Fruit fly (Drosophila melanogaster) whole organism, embryonic: Measurements from ENCODE around the gene CG34347.

Experiments
- Ada2b ChIP-seq: fragments of 200-800 bp; sonication (Bioruptor generic); IDR thresholded peaks from 2 replicates; pipeline ENCODE4 v1.3.6; 2022; ENCODE audit warnings: missing biosample characterization, missing genetic modification characterization
- Antp ChIP-seq: fragments of 200-800 bp; sonication (Bioruptor generic); optimal IDR thresholded peaks from 3 replicates; lab custom pipeline; 2016; ENCODE audit warnings: missing biosample characterization, missing genetic modification characterization
- Atf-2 ChIP-seq: fragments of 200-800 bp; sonication (Bioruptor generic); optimal IDR thresholded peaks from 2 replicates; lab custom pipeline; 2016; ENCODE audit warnings: missing biosample characterization, missing genetic modification characterization
- Atf3 ChIP-seq: fragments of 200-800 bp; sonication (Bioruptor generic); optimal IDR thresholded peaks from 3 replicates; lab custom pipeline; 2016; ENCODE audit warnings: missing biosample characterization, missing genetic modification characterization
- Bgb ChIP-seq: fragments of 200-800 bp; sonication (Bioruptor generic); IDR thresholded peaks from 2 replicates; pipeline ENCODE4 v1.3.6; 2022; ENCODE audit warnings: missing biosample characterization, missing genetic modification characterization; ENCODE audit not compliant: partially characterized antibody
- CG10147 ChIP-seq: fragments of 200-800 bp; sonication (Bioruptor generic); optimal IDR thresholded peaks from 2 replicates; lab custom pipeline; 2019; ENCODE audit warnings: missing biosample characterization, mild to moderate bottlenecking, missing genetic modification characterization, moderate library complexity
- CG10274 ChIP-seq: fragments of 200-800 bp; sonication (Bioruptor generic); optimal IDR thresholded peaks from 3 replicates; lab custom pipeline; 2017; ENCODE audit warnings: missing biosample characterization, mild to moderate bottlenecking, missing genetic modification characterization
- CG12104 ChIP-seq: fragments of 200-800 bp; sonication (Bioruptor generic); optimal IDR thresholded peaks from 3 replicates; lab custom pipeline; 2016; ENCODE audit warnings: missing biosample characterization, missing genetic modification characterization
- CG13296 ChIP-seq: fragments of 200-800 bp; sonication (Bioruptor generic); optimal IDR thresholded peaks from 3 replicates; lab custom pipeline; 2018; ENCODE audit warnings: missing biosample characterization, mild to moderate bottlenecking, missing genetic modification characterization
- CG13775 ChIP-seq: fragments of 200-800 bp; sonication (Bioruptor generic); optimal IDR thresholded peaks from 3 replicates; lab custom pipeline; 2017; ENCODE audit warnings: missing biosample characterization, mild to moderate bottlenecking, missing genetic modification characterization
- CG1603 ChIP-seq: fragments of 200-800 bp; sonication (Bioruptor generic); optimal IDR thresholded peaks from 2 replicates; lab custom pipeline; 2019; ENCODE audit warnings: missing biosample characterization, mild to moderate bottlenecking, missing genetic modification characterization, moderate library complexity
- CG16813 ChIP-seq: fragments of 200-800 bp; sonication (Bioruptor generic); IDR thresholded peaks from 3 replicates; pipeline ENCODE4 v1.3.6; 2022; ENCODE audit warnings: missing biosample characterization, missing genetic modification characterization; ENCODE audit not compliant: partially characterized antibody
- CG18476 ChIP-seq: fragments of 200-800 bp; sonication (Bioruptor generic); optimal IDR thresholded peaks from 2 replicates; lab custom pipeline; 2016; ENCODE audit warnings: missing biosample characterization, mild to moderate bottlenecking, missing genetic modification characterization
- CG2875 ChIP-seq: fragments of 200-800 bp; sonication (Bioruptor generic); optimal IDR thresholded peaks from 2 replicates; lab custom pipeline; 2017; ENCODE audit warnings: missing biosample characterization, mild to moderate bottlenecking, missing genetic modification characterization, missing genetic modification reagents
- CG31224 ChIP-seq: fragments of 200-800 bp; sonication (Bioruptor generic); IDR thresholded peaks from 2 replicates; pipeline ENCODE4 v1.3.6; 2022; ENCODE audit warnings: missing biosample characterization, missing genetic modification characterization
- CG3838 ChIP-seq: fragments of 200-800 bp; sonication (Bioruptor generic); optimal IDR thresholded peaks from 3 replicates; lab custom pipeline; 2016; ENCODE audit warnings: missing biosample characterization, missing genetic modification characterization
- CG4730 ChIP-seq: fragments of 200-800 bp; sonication (Bioruptor generic); IDR thresholded peaks from 2 replicates; pipeline ENCODE4 v1.3.6; 2022; ENCODE audit warnings: missing biosample characterization, missing genetic modification characterization
- CG7745 ChIP-seq: fragments of 200-800 bp; sonication (Bioruptor generic); optimal IDR thresholded peaks from 2 replicates; lab custom pipeline; 2018; ENCODE audit warnings: missing biosample characterization, mild to moderate bottlenecking, missing genetic modification characterization, moderate library complexity
- CG8944 ChIP-seq: fragments of 200-800 bp; sonication (Bioruptor generic); optimal IDR thresholded peaks from 3 replicates; lab custom pipeline; 2016; ENCODE audit warnings: missing biosample characterization, missing genetic modification characterization
- CTCF ChIP-seq: fragments of 200-800 bp; sonication (Bioruptor generic); optimal IDR thresholded peaks from 2 replicates; lab custom pipeline; 2017; ENCODE audit warnings: missing biosample characterization, mild to moderate bottlenecking, missing genetic modification characterization, moderate library complexity
- CrebB ChIP-seq: fragments of 200-800 bp; sonication (Bioruptor generic); optimal IDR thresholded peaks from 3 replicates; lab custom pipeline; 2018; ENCODE audit warnings: missing biosample characterization, mild to moderate bottlenecking, missing genetic modification characterization
- Dp ChIP-seq: fragments of 200-800 bp; sonication (Bioruptor generic); optimal IDR thresholded peaks from 2 replicates; lab custom pipeline; 2018; ENCODE audit warnings: missing biosample characterization, mild to moderate bottlenecking, missing genetic modification characterization, moderate library complexity
- E2f1 ChIP-seq: fragments of 200-800 bp; sonication (Bioruptor generic); IDR thresholded peaks from 2 replicates; pipeline ENCODE4 v1.3.6; 2022; ENCODE audit warnings: missing biosample characterization, missing genetic modification characterization
- Hey ChIP-seq: fragments of 200-800 bp; sonication (Bioruptor generic); optimal IDR thresholded peaks from 3 replicates; lab custom pipeline; 2018; ENCODE audit warnings: missing biosample characterization, mild to moderate bottlenecking, missing genetic modification characterization
- Lhr ChIP-seq: fragments of 200-800 bp; sonication (Bioruptor generic); optimal IDR thresholded peaks from 3 replicates; lab custom pipeline; 2017; ENCODE audit warnings: mild to moderate bottlenecking, missing biosample characterization, missing genetic modification reagents, missing genetic modification characterization
- Lpt ChIP-seq: fragments of >200 bp; optimal IDR thresholded peaks from 2 replicates; lab custom pipeline; 2018; ENCODE audit warnings: missing biosample characterization, missing genetic modification characterization
- ac ChIP-seq: fragments of 200-800 bp; sonication (Bioruptor generic); optimal IDR thresholded peaks from 3 replicates; lab custom pipeline; 2017; ENCODE audit warnings: missing biosample characterization, mild to moderate bottlenecking, missing genetic modification characterization
- chinmo ChIP-seq: fragments of 200-800 bp; sonication (Bioruptor generic); IDR thresholded peaks from 4 replicates; pipeline ENCODE4 v1.3.6; 2022; ENCODE audit warnings: missing biosample characterization, missing genetic modification characterization; ENCODE audit not compliant: partially characterized antibody
- crp ChIP-seq, 2 experiments: fragments of 200-800 bp; sonication (Bioruptor generic); optimal IDR thresholded peaks; 2 replicates in 1 of 2; 3 replicates in 1 of 2; lab custom pipeline; 2017; ENCODE audit warnings: missing biosample characterization in 2 of 2, missing genetic modification characterization in 2 of 2, mild to moderate bottlenecking in 1 of 2, moderate library complexity in 1 of 2
- cwo ChIP-seq: fragments of 200-800 bp; sonication (Bioruptor generic); optimal IDR thresholded peaks from 3 replicates; lab custom pipeline; 2017; ENCODE audit warnings: missing biosample characterization, missing genetic modification characterization, mild to moderate bottlenecking, moderate library complexity, missing genetic modification reagents
- dm ChIP-seq: fragments of 200-800 bp; sonication (Bioruptor generic); optimal IDR thresholded peaks from 3 replicates; lab custom pipeline; 2016; ENCODE audit warnings: missing biosample characterization, missing genetic modification characterization
- exex ChIP-seq: fragments of 200-800 bp; sonication (Bioruptor generic); optimal IDR thresholded peaks from 4 replicates; lab custom pipeline; 2018; ENCODE audit warnings: missing biosample characterization, mild to moderate bottlenecking, missing genetic modification characterization, moderate library complexity
- gsb ChIP-seq: fragments of 200-800 bp; sonication (Bioruptor generic); IDR thresholded peaks from 2 replicates; pipeline ENCODE4 v1.3.6; 2022; ENCODE audit warnings: missing biosample characterization, missing genetic modification characterization
- lab ChIP-seq: fragments of 200-800 bp; sonication (Bioruptor generic); optimal IDR thresholded peaks from 3 replicates; lab custom pipeline; 2017; ENCODE audit warnings: missing biosample characterization, missing genetic modification characterization, mild to moderate bottlenecking, moderate library complexity, missing genetic modification reagents
- lov ChIP-seq, 2 experiments: fragments of 200-800 bp in 1 of 2; fragments of >200 bp in 1 of 2; sonication (Bioruptor generic) in 1 of 2; IDR thresholded peaks in 1 of 2; optimal IDR thresholded peaks in 1 of 2; 2 replicates in 1 of 2; 3 replicates in 1 of 2; pipeline versions ENCODE4 v1.3.6 to Lab custom; 2017 to 2022; ENCODE audit warnings: missing biosample characterization in 1 of 2, missing genetic modification characterization in 1 of 2
- maf-S ChIP-seq: fragments of 200-800 bp; sonication (Bioruptor generic); optimal IDR thresholded peaks from 2 replicates; lab custom pipeline; 2016; ENCODE audit warnings: missing biosample characterization, missing genetic modification characterization
- mirr ChIP-seq: fragments of 200-800 bp; sonication (Bioruptor generic); optimal IDR thresholded peaks from 3 replicates; lab custom pipeline; 2018; ENCODE audit warnings: missing biosample characterization, mild to moderate bottlenecking, missing genetic modification characterization
- onecut ChIP-seq: fragments of 200-800 bp; sonication (Bioruptor generic); IDR thresholded peaks from 2 replicates; pipeline ENCODE4 v1.3.6; 2022; ENCODE audit warnings: missing biosample characterization, missing genetic modification characterization
- p53 ChIP-seq: fragments of 200-800 bp; sonication (Bioruptor generic); optimal IDR thresholded peaks from 2 replicates; lab custom pipeline; 2016; ENCODE audit warnings: missing biosample characterization, missing genetic modification characterization
- pho ChIP-seq: fragments of 200-800 bp; sonication (Bioruptor generic); optimal IDR thresholded peaks from 2 replicates; lab custom pipeline; 2016; ENCODE audit warnings: missing biosample characterization, missing genetic modification characterization
- phol ChIP-seq: fragments of 200-800 bp; sonication (Bioruptor generic); optimal IDR thresholded peaks from 3 replicates; lab custom pipeline; 2018; ENCODE audit warnings: missing biosample characterization, mild to moderate bottlenecking, missing genetic modification characterization, moderate library complexity
- sisA ChIP-seq: fragments of 200-800 bp; sonication (Bioruptor generic); IDR thresholded peaks from 2 replicates; pipeline ENCODE4 v1.3.6; 2022; ENCODE audit warnings: missing biosample characterization, missing genetic modification characterization
- sob ChIP-seq: fragments of 200-800 bp; sonication (Bioruptor generic); IDR thresholded peaks from 2 replicates; pipeline ENCODE4 v1.3.6; 2022; ENCODE audit warnings: missing biosample characterization, missing genetic modification characterization
- ssp ChIP-seq: fragments of 200-800 bp; sonication (Bioruptor generic); IDR thresholded peaks from 2 replicates; pipeline ENCODE4 v1.3.6; 2022; ENCODE audit warnings: missing biosample characterization, missing genetic modification characterization
- sug ChIP-seq: fragments of 200-800 bp; optimal IDR thresholded peaks from 2 replicates; lab custom pipeline; 2019; ENCODE audit warnings: missing biosample characterization, mild to moderate bottlenecking, missing genetic modification characterization, moderate library complexity
- vnd ChIP-seq: fragments of 200-800 bp; sonication (Bioruptor generic); IDR thresholded peaks from 3 replicates; pipeline ENCODE4 v1.3.6; 2022; ENCODE audit warnings: missing biosample characterization, missing genetic modification characterization; ENCODE audit not compliant: partially characterized antibody
- z ChIP-seq: fragments of 200-800 bp; sonication (Bioruptor generic); IDR thresholded peaks from 3 replicates; pipeline ENCODE4 v1.3.6; 2022; ENCODE audit warnings: missing biosample characterization, missing genetic modification characterization
- zen ChIP-seq: fragments of 200-800 bp; sonication (Bioruptor generic); optimal IDR thresholded peaks from 3 replicates; lab custom pipeline; 2018; ENCODE audit warnings: missing biosample characterization, mild to moderate bottlenecking, missing genetic modification characterization, moderate library complexity
- zfh1 ChIP-seq: fragments of 200-800 bp; sonication (Bioruptor generic); IDR thresholded peaks from 3 replicates; pipeline ENCODE4 v1.3.6; 2022; ENCODE audit warnings: missing biosample characterization, missing genetic modification characterization

The CG34347 gene

DNA sequence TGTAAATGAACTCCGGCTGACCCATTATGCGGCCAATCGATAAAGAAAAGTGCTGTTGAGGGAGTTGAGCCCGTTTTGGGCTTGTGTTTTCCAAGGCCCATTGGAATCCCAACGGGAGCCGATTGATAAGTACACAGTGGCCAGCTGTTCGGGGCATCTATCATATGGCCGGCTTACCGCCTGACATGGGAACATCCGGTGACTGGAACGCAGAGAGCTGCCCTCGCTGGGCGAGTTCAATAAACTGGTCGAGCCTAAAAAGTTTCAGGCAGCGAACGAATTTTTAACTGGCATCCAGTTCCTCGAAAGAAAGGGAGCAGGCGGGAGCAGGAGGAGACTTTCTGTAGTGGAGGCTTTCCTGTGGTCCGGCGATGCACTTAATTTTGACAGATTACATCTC is 9.4 kb upstream of the CG34347 start:
- no peak for TF ChIP-seq zen
- TF ChIP-seq Antp (GFP tag; lab: Kevin White, UChicago), result no peak
- TF ChIP-seq Atf-2 (GFP tag; lab: Kevin White, UChicago), result no peak
- no peak for TF ChIP-seq CG3838 (GFP tag; lab: Kevin White, UChicago)
- TF ChIP-seq onecut (GFP tag; lab: Robert Waterston, UW), result 0 out of 2 replicates have a peak, but pooled peaks have one; percentile 14
- no peak for TF ChIP-seq CG2875 (GFP tag; lab: Kevin White, UChicago)
- peak; percentile 56 for TF ChIP-seq CG18476 (GFP tag; lab: Kevin White, UChicago)
- TF ChIP-seq CG31224 (GFP tag; lab: Robert Waterston, UW), result no peak
- TF ChIP-seq crp (GFP tag; optimal IDR thresholded peaks at IDR 0.05; lab: Kevin White, UChicago), result peak in 1 of 2 experiments; percentile 15

DNA sequence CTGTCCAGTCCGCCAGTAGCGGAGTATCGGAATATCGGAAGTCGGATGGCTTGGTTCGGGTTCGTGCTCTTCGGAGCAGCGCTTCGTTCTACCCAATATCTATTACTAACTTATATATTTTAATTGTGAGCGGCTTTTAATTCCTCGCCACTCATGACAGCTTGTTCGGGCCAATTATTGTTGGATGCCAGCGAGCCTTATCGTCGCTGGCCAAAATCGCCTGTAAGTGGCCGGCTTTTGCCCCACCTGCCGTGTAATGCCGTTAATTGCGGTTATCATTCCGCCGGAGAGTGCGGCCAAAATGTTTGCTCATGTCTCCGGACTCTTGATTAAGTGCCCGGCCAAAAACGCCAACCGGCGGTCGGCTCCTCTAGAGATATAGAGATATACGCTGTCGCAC is 5.7 kb upstream of the CG34347 start, which contains the start of gene pHCl-2:
pHCl-2 (minus strand) TSS at position 101 of the 400 bp plus-strand sequence.
- TF ChIP-seq exex (tag; lab: Kevin White, UChicago) (peak; percentile 27), sob (GFP tag; lab: Robert Waterston, UW) (no peak), zfh1 (GFP tag; lab: Robert Waterston, UW) (0 out of 3 replicates have a peak, but pooled peaks have one; percentile 18), vnd (GFP tag; lab: Robert Waterston, UW) (no peak), gsb (0 out of 2 replicates have a peak, but pooled peaks have one; percentile 23), cwo (GFP tag; lab: Kevin White, UChicago) (no peak), mirr (GFP tag; lab: Kevin White, UChicago) (peak; percentile 19), CrebB (tag; lab: Kevin White, UChicago) (no peak), maf-S (GFP tag; lab: Kevin White, UChicago) (no peak), Atf3 (GFP tag; lab: Kevin White, UChicago) (no peak), CG12104 (GFP tag; lab: Kevin White, UChicago) (no peak), Hey (tag; lab: Kevin White, UChicago) (peak; percentile 26), p53 (no peak), CG16813 (GFP tag; lab: Robert Waterston, UW) (no peak), sug (tag; lab: Kevin White, UChicago) (peak; percentile 36), sisA (GFP tag; lab: Robert Waterston, UW) (no peak), CG4730 (GFP tag; lab: Robert Waterston, UW) (no peak), Lhr (GFP tag; lab: Kevin White, UChicago) (no peak), dm (GFP tag; lab: Kevin White, UChicago) (no peak), lab (GFP tag; lab: Kevin White, UChicago) (peak; percentile 3), Dp (GFP tag; lab: Kevin White, UChicago) (no peak), Lpt (GFP tag; lab: Kevin White, UChicago) (no peak), Bgb (no peak), pho (GFP tag; lab: Kevin White, UChicago) (no peak)

dm6 chr3R:31306454-31306853 is 4.5 kb upstream of the CG34347 start:
- no peak for TF ChIP-seq ssp
- no peak for TF ChIP-seq E2f1 (GFP tag; lab: Robert Waterston, UW)
- TF ChIP-seq Ada2b, result no peak
- TF ChIP-seq CTCF (GFP tag; lab: Kevin White, UChicago), result no peak
- no peak for TF ChIP-seq CG7745 (tag; lab: Kevin White, UChicago)
- peak; percentile 20 for TF ChIP-seq phol (tag; lab: Kevin White, UChicago)
- peak; percentile 40 for TF ChIP-seq CG1603 (tag; lab: Kevin White, UChicago)
- TF ChIP-seq CG8944 (GFP tag; lab: Kevin White, UChicago), result no peak
- no peak for TF ChIP-seq CG10147 (GFP tag; lab: Kevin White, UChicago)
- TF ChIP-seq CG13296 (GFP tag; lab: Kevin White, UChicago), result no peak
- TF ChIP-seq CG13775 (GFP tag; lab: Kevin White, UChicago), result no peak
- no peak for TF ChIP-seq CG10274 (GFP tag; lab: Kevin White, UChicago)
- no peak for TF ChIP-seq lov (optimal IDR thresholded peaks at IDR 0.05; lab: Kevin White, UChicago)
- TF ChIP-seq lov (GFP tag; IDR thresholded peaks at IDR 0.05; lab: Robert Waterston, UW), result no peak
- TF ChIP-seq chinmo (GFP tag; lab: Robert Waterston, UW), result no peak
- no peak for TF ChIP-seq z (GFP tag; lab: Robert Waterston, UW)
- no peak for TF ChIP-seq ac (GFP tag; lab: Kevin White, UChicago)
